Fruit fly (Drosophila melanogaster) Kc167 (cell line): ENCODE results near the gene CG34056.

Experiments used
- Myc ChIP-seq: fragments of >200 bp; optimal IDR thresholded peaks from 2 replicates; lab custom pipeline; 2017; ENCODE audit warnings: missing external identifiers
- Sin3A ChIP-seq: fragments of >200 bp; optimal IDR thresholded peaks from 2 replicates; lab custom pipeline; 2018; ENCODE audit warnings: missing external identifiers
- h ChIP-seq: fragments of >200 bp; optimal IDR thresholded peaks from 3 replicates; lab custom pipeline; 2018; ENCODE audit warnings: missing external identifiers
- insv ChIP-seq: fragments of >200 bp; optimal IDR thresholded peaks from 3 replicates; lab custom pipeline; 2018; ENCODE audit warnings: missing external identifiers
- psq ChIP-seq: fragments of >200 bp; optimal IDR thresholded peaks from 2 replicates; lab custom pipeline; 2017; ENCODE audit warnings: missing external identifiers
- ttk ChIP-seq: sonication (Bioruptor generic); optimal IDR thresholded peaks from 2 replicates; lab custom pipeline; 2017; ENCODE audit warnings: missing external identifiers

CG34056 gene

DNA sequence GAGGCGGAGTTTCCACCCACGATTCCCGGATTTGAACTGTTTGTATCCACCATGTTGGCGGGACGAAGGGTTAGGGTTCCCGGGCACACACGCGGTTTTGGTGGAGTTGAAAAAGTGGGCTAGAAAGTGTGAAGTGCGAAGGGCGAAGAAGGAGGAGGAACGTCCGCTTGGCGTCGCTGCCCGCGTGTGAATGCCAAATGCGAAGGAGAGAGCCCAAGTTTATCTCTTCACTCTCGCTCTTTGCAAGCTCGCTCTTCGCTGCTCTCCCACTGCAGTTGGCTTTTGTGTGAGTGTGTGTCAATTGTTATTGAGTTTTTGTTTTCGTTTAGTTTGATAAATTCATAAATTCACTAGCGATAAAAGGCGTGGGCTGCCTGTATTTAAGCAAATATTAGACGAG is 14.9 kb upstream of the CG34056 start:
- TF ChIP-seq ttk, result no peak
- no peak for TF ChIP-seq h (lab: Kevin White, UChicago)
- TF ChIP-seq Myc (lab: Kevin White, UChicago), result no peak

DNA sequence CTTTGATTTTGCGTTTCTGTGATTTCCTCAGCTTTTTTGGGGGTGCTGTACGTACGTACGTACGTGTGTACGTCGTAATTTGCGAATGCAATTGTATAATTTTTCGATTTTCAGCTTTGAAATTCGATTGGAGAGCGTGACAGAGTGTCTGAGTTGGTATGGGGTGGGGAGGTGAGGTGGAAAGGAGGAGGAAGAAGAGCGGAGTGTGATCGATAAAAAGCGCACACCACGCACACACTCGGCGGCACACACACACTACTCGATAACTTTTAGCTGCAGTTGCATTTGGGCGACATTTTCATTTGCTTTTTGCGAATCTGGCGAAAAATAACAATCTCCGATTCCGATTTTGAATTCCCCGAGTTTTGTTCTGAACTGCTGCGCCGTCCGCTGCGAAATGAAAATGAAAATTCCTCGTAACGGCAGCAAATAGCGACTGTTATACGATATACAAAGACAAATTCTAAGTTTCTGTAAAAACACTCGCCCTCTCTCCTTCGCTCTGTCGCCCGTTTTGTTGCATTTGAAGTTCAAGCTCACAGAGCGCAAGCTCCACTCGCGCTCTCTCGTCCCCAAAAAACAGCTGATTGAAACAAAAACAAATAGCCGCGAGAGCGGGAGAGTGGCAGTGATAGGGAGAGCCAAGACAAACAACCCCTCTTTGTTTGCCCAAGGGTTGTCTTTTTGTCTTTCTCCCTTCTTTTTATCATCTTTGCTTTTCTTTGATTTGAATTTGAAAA is 14.1 kb upstream of the CG34056 start, which contains the start of gene CG13907:
TSS of gene CG13907 (minus strand) at position 518 of the 740 bp plus-strand sequence.
- TF ChIP-seq Myc (lab: Kevin White, UChicago) (no peak), insv (no peak), ttk (no peak), psq (lab: Kevin White, UChicago) (no peak), h (lab: Kevin White, UChicago) (no peak), Sin3A (lab: Kevin White, UChicago) (no peak)

DNA sequence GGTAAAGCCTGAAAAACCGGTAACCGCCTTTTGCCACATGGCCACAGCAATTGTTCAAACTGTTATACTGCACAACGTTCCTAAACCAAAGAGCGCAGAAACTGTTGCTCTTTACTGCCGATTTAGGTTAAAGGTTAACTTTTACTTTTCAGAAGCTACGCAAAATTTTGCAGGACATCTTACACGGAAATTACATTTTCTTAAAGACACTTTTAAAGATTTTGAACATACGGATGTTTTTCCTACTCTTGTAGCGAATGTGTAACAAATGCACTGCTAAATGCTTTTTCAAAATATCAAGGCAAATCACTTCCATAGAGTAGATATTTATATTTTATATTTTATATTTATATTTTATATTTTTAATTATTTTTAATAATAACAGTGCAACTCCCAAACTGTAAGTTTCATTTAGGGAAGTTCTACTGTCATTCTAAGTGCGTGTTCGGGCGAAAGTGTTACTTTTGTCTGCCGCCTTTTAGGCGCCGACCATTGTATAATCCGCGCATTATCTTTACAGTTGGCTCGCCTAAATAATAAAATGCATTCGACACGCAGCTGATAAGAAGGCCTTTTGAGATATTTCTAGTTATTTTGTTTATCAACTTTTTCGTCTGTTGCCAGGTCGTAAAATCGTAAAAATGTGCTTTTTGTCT is 13.4 kb upstream of the CG34056 start:
- TF ChIP-seq Sin3A (lab: Kevin White, UChicago), result no peak
- TF ChIP-seq ttk, result no peak
- TF ChIP-seq insv, result no peak
- TF ChIP-seq Myc (lab: Kevin White, UChicago), result no peak
- TF ChIP-seq h (lab: Kevin White, UChicago), result no peak
- TF ChIP-seq psq (lab: Kevin White, UChicago), result no peak

DNA sequence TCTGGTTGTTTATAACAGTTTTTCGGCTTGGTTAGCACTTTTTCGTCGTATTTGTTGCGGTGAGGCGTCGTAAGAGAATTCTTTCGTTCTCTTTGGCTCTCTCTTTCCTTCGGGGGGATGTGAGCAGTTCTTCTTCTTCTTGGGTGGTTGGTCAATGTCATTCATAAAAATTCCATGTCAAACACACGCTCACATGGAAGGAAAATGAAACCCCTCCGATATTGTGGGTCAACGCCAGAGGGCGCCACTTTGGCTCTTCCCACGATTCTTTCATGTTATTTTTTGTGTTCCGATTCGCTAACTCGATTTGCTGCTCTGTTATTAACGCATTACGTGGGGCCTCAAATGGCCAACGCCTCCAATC is 12.9 kb upstream of the CG34056 start:
- TF ChIP-seq Myc (lab: Kevin White, UChicago) (no peak), h (lab: Kevin White, UChicago) (no peak), ttk (no peak), Sin3A (lab: Kevin White, UChicago) (no peak), insv (no peak), psq (lab: Kevin White, UChicago) (no peak)

DNA sequence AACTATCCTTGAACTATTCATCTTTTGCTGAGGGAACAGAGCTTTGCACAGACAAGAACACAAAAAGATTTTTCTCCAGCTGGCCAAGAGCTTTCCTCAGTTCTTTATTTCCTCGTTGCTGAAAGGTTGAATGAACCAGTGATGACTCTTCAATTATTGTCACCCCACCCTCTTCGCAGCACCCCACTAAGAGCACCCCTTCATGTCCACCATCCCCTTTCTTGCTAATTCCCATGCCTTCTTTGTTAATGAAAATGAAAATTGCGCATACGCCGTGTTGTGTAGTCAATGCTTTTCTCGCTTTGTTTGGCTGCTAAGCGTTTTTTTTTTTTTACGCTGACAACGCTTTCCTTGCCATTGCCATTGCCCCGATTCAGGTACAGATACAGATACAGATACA is 12.0 kb upstream of the CG34056 start:
- no peak for TF ChIP-seq Myc (lab: Kevin White, UChicago)
- no peak for TF ChIP-seq insv
- TF ChIP-seq Sin3A (lab: Kevin White, UChicago), result no peak
- no peak for TF ChIP-seq psq (lab: Kevin White, UChicago)
- no peak for TF ChIP-seq h (lab: Kevin White, UChicago)

DNA sequence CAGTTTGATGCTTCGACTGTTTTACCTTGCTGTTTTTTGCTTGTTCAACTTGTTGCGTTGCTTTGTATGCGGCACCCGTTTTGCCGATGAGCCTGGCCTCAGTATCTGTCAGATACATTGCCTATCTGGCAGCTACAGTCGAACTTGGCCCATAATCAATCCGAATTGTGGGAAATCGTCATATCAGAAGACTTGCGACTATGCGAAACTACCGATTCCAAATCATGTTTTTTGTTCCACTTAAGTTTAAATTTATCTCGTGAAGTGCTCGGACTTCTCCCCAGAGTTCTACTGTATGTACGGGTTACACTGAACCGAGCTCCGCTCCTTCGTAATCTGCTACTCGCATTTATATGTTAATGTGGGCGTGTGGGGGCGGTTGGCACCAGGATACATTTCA is 11.5 kb upstream of the CG34056 start:
- TF ChIP-seq Sin3A (lab: Kevin White, UChicago) (no peak), psq (lab: Kevin White, UChicago) (no peak), h (lab: Kevin White, UChicago) (no peak), Myc (lab: Kevin White, UChicago) (no peak), insv (no peak), ttk (no peak)

DNA sequence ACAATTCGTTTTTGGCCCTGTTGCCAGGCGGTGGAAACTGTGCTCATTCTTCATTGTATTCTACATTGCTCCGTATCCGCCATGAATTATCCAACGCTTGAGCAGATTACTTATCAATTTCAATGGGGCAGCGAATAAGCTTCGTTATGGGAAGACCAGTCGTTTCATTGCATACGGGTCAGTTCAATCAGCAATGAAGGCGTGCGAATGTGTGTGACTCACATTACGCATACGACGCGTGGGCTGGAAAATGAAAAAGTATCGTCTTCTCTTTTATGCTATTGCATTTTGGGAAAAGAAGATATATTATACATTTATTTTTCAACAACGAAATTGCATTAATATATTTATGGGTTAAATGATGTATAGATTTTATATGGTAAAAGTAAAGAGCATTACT is 10.7 kb upstream of the CG34056 start:
- TF ChIP-seq h (lab: Kevin White, UChicago), result no peak
- TF ChIP-seq Myc (lab: Kevin White, UChicago), result no peak
- TF ChIP-seq Sin3A (lab: Kevin White, UChicago), result no peak
- no peak for TF ChIP-seq ttk
- TF ChIP-seq psq (lab: Kevin White, UChicago), result no peak
- no peak for TF ChIP-seq insv

DNA sequence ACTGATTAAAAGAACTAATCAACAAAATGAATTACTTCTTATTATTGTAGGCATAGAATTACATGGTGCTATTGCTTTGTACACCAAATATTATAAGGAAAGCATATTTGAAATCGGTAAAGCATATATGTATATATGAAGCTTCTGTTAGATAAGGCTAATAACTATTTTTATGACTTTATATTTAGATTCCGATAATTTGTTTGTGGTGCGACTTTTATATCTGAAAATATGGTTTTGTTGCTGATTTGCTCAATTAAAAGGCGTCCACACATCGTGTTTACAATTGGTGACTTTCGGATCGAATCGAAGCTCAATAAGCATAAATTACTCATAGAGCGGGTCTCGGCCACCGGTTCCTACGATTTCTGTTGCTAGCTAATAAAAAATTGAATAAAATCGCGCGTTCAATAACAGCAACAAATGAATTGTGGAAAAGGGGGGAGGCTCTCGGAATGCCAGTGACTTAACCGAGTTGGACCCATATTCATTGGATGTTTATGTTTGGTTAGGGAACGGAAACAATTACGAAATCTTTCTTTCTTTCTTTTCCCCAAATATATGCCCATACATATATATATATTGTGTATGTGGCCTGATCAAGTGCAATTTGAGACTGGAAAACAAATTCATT is 10.0 kb upstream of the CG34056 start:
- TF ChIP-seq h (lab: Kevin White, UChicago) (no peak), Myc (lab: Kevin White, UChicago) (no peak), insv (no peak), psq (lab: Kevin White, UChicago) (no peak), Sin3A (lab: Kevin White, UChicago) (no peak)

DNA sequence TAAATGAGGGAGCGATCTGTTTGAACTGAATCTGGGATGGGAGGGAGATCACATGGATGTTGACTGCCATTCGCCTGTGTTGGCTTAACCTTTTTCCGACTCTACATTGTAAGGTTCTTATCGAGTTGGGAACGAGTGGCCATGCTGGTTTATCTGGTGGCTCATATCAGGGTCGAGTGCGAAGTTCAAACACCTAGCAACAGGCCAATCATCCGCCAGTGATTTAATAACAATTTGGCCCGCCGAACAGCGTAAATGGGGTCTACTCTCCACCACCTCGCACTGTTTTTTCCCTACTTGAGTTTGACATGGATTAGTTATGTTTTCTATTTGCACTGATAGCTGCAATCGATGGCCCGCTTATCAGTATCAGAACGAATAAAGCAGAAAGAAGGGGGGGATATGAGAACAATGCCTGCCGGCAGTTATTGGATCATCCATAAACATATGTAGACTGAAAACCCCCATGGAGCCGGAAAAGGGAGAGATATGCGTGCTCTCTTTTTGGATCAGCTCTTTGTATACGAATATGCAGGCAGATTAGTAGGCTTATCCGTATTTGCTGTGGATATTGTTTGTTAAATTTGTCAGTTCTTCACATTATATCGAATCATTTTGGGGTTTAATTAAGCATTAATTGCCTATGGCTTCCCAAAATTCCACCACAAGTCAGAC is 8.2 kb upstream of the CG34056 start:
- TF ChIP-seq Myc (lab: Kevin White, UChicago), result no peak
- TF ChIP-seq h (lab: Kevin White, UChicago), result no peak
- TF ChIP-seq psq (lab: Kevin White, UChicago), result no peak
- TF ChIP-seq insv, result no peak
- TF ChIP-seq Sin3A (lab: Kevin White, UChicago), result no peak
- no peak for TF ChIP-seq ttk

DNA sequence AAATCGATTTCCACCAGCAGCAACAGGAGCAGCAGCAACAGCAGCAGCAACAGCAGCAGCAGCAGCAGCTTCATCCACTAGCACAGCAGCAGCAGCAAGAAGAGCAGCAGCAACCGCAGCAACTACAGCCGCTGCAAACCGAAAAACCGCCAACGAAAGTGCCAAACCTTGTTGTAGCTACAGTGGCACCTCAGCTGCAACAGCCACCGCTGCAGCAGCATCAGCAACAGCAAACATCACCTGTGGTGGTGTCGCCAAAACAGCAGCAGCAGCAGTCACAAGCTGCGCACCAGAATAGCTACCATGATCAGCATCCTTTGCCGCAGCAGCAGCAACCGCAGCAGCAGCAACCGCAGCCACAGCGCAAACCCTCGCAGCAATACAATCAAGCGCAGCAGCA is 7.4 kb upstream of the CG34056 start:
- TF ChIP-seq Myc (lab: Kevin White, UChicago) (no peak), psq (lab: Kevin White, UChicago) (no peak), insv (no peak), ttk (no peak), h (lab: Kevin White, UChicago) (no peak), Sin3A (lab: Kevin White, UChicago) (no peak)

DNA sequence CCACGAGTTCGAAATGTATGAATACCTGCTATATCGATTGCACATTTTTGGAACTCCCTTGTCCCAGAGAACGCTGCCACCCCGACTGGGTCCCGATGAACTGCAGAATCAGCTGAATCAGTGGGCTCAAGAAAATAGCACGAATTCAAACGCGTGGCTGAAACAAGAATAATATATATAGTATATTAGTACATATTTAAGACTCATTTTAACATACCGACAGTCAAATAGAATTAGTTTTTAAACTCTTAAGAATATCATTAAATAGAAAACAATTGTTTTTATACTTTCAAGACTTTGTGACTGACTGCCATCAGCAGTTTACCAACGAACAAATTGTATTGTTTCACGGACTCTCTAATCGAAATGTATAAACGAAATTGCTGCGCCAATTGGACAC is 1.3 kb downstream of the CG34056 start, which contains the start of gene CG34057:
TSS of gene CG34057 (plus strand) at position 301 of the 400 bp plus-strand sequence.
- TF ChIP-seq h (lab: Kevin White, UChicago), result no peak
- TF ChIP-seq insv, result no peak
- TF ChIP-seq psq (lab: Kevin White, UChicago), result no peak
- no peak for TF ChIP-seq Myc (lab: Kevin White, UChicago)
- no peak for TF ChIP-seq ttk
- no peak for TF ChIP-seq Sin3A (lab: Kevin White, UChicago)
